Worm (Caenorhabditis elegans): ENCODE measurements around the gene M70.2.

DNA sequence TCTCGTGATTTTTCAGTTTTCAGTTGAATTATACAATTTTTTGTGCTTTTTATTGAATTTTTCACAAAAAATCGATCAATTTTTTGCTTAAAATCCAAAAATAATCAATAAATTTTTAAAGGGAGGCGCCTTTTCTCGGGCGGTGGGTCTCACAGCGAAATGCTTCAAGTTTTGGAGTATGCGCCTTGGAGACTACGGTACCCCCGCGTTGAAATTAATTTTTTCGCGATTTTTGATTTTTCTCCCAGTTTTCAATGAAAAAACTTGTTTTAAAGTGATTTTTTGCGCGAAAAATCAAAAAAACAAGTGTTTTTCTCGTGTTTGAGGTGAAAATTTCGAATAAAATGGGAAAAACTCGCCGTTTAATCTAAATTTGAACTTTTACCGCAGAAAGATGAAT, 19.7 kb upstream of the M70.2 start:
- TF ChIP-seq med-1 (GFP tag; optimal IDR thresholded peaks at IDR 0.05; ENCODE audit: insufficient read depth) (no peak), ztf-29 (GFP tag; IDR thresholded peaks at IDR 0.05) (no peak), cog-1 (tag; optimal IDR thresholded peaks at IDR 0.05) (no peak), ztf-23 (GFP tag; IDR thresholded peaks at IDR 0.05) (no peak), ref-1 (GFP tag; conservative IDR thresholded peaks at IDR 0.05) (no peak), T22C8.4 (GFP tag; IDR thresholded peaks at IDR 0.05) (no peak), flt-1 (GFP tag; IDR thresholded peaks at IDR 0.05) (no peak), tab-1 (GFP tag; IDR thresholded peaks at IDR 0.05) (no peak), klf-2 (GFP tag; conservative IDR thresholded peaks at IDR 0.05) (no peak)
